Worm (Caenorhabditis elegans) whole organism, L1 larva: ENCODE measurements around the gene R10E9.4.

ENCODE experiments used
- C16A3.4 ChIP-seq: fragments of 150-350 bp; optimal IDR thresholded peaks from 2 replicates; lab custom pipeline; 2014; ENCODE audit warnings: missing biosample characterization, missing genetic modification characterization
- C34B4.2 ChIP-seq: sonication (generic microtip); optimal IDR thresholded peaks from 2 replicates; lab custom pipeline; 2017; ENCODE audit warnings: mild to moderate bottlenecking, missing genetic modification characterization, missing compliant biosample characterization
- Y116A8C.19 ChIP-seq: sonication (generic microtip); optimal IDR thresholded peaks from 2 replicates; lab custom pipeline; 2016; ENCODE audit warnings: missing compliant biosample characterization, missing genetic modification characterization, borderline replicate concordance
- aha-1 ChIP-seq: fragments of 150-350 bp; optimal IDR thresholded peaks from 2 replicates; lab custom pipeline; 2014; ENCODE audit warnings: missing biosample characterization, missing genetic modification characterization
- alr-1 ChIP-seq: fragments of 200-800 bp; sonication (Bioruptor generic); optimal IDR thresholded peaks from 2 replicates; lab custom pipeline; 2018; ENCODE audit warnings: borderline replicate concordance, mild to moderate bottlenecking, missing genetic modification characterization, missing compliant biosample characterization
- blmp-1 ChIP-seq: fragments of 150-350 bp; optimal IDR thresholded peaks from 2 replicates; lab custom pipeline; 2014; ENCODE audit warnings: missing biosample characterization, missing genetic modification characterization
- ceh-63 ChIP-seq: fragments of 200-800 bp; sonication (Bioruptor generic); optimal IDR thresholded peaks from 2 replicates; lab custom pipeline; 2018; ENCODE audit warnings: mild to moderate bottlenecking, missing genetic modification characterization, missing compliant biosample characterization
- ceh-90 ChIP-seq: sonication (generic microtip); optimal IDR thresholded peaks from 2 replicates; lab custom pipeline; 2016; ENCODE audit warnings: missing genetic modification characterization, missing compliant biosample characterization
- dpl-1 ChIP-seq, 3 experiments: fragments of 150-350 bp in 2 of 3; sonication (generic microtip) in 1 of 3; optimal IDR thresholded peaks; 2 replicates each; lab custom pipeline; 2014 to 2017; ENCODE audit warnings: missing biosample characterization in 3 of 3, missing genetic modification characterization in 3 of 3, missing genetic modification reagents in 3 of 3
- dsc-1 ChIP-seq: sonication (generic microtip); optimal IDR thresholded peaks from 2 replicates; lab custom pipeline; 2016; ENCODE audit warnings: mild to moderate bottlenecking, missing genetic modification characterization, missing compliant biosample characterization
- efl-1 ChIP-seq, 4 experiments: fragments of 150-350 bp; optimal IDR thresholded peaks in 3 of 4; peaks in 1 of 4; 1 replicate in 1 of 4; 2 replicates in 3 of 4; lab custom pipeline; 2014; ENCODE audit warnings: missing biosample characterization in 2 of 4, missing genetic modification characterization in 2 of 4, missing genetic modification reagents in 2 of 4
- egl-13 ChIP-seq: sonication (generic microtip); optimal IDR thresholded peaks from 2 replicates; lab custom pipeline; 2016; ENCODE audit warnings: missing genotype, missing genetic modification reagents, missing genetic modification characterization, missing compliant biosample characterization
- egl-27 ChIP-seq, 2 experiments: fragments of 150-350 bp in 1 of 2; sonication (generic microtip); optimal IDR thresholded peaks; 3 replicates each; lab custom pipeline; 2017 to 2018; ENCODE audit warnings: missing biosample characterization in 2 of 2, missing genetic modification characterization in 2 of 2, missing genetic modification reagents in 2 of 2
- elt-2 ChIP-seq: sonication (generic microtip); optimal IDR thresholded peaks from 2 replicates; lab custom pipeline; 2016; ENCODE audit warnings: missing genetic modification characterization, mild to moderate bottlenecking, inconsistent platforms, missing compliant biosample characterization, missing genetic modification reagents
- elt-3 ChIP-seq, 6 experiments: fragments of 150-350 bp in 1 of 6; sonication (generic microtip); optimal IDR thresholded peaks; 2 replicates each; lab custom pipeline; 2017 to 2018; ENCODE audit warnings: missing biosample characterization in 6 of 6, missing genetic modification characterization in 6 of 6, inconsistent platforms in 1 of 6
- fkh-10 ChIP-seq: sonication (generic microtip); optimal IDR thresholded peaks from 2 replicates; lab custom pipeline; 2017; ENCODE audit warnings: missing biosample characterization, missing genetic modification reagents, missing genetic modification characterization
- fos-1 ChIP-seq: fragments of 150-350 bp; optimal IDR thresholded peaks from 2 replicates; lab custom pipeline; 2014; ENCODE audit warnings: missing biosample characterization, missing genetic modification characterization
- grh-1 ChIP-seq: fragments of 200-800 bp; sonication (Bioruptor generic); IDR thresholded peaks from 2 replicates; pipeline ENCODE4 v1.3.6; 2022; ENCODE audit warnings: missing genetic modification reagents, missing genetic modification characterization, missing compliant biosample characterization
- hlh-17 ChIP-seq: fragments of 200-800 bp; sonication (Bioruptor generic); optimal IDR thresholded peaks from 2 replicates; lab custom pipeline; 2018; ENCODE audit warnings: missing genetic modification characterization, mild to moderate bottlenecking, missing compliant biosample characterization, moderate library complexity, borderline replicate concordance
- hlh-4 ChIP-seq: sonication (generic microtip); optimal IDR thresholded peaks from 2 replicates; lab custom pipeline; 2016; ENCODE audit warnings: mild to moderate bottlenecking, missing genetic modification characterization, missing compliant biosample characterization
- hpl-2 ChIP-seq: fragments of 150-350 bp; optimal IDR thresholded peaks from 2 replicates; lab custom pipeline; 2014; ENCODE audit warnings: missing biosample characterization, missing genetic modification reagents, missing genetic modification characterization
- irx-1 ChIP-seq: sonication (generic microtip); optimal IDR thresholded peaks from 2 replicates; lab custom pipeline; 2016; ENCODE audit warnings: missing genetic modification characterization, missing compliant biosample characterization
- isw-1 ChIP-seq: fragments of 200-800 bp; sonication (Bioruptor generic); IDR thresholded peaks from 2 replicates; pipeline ENCODE4 v1.3.6; 2022; ENCODE audit warnings: missing genetic modification characterization, missing compliant biosample characterization
- jun-1 ChIP-seq: fragments of 150-350 bp; optimal IDR thresholded peaks from 2 replicates; lab custom pipeline; 2014; ENCODE audit warnings: missing biosample characterization, missing genetic modification reagents, missing genetic modification characterization
- lin-14 ChIP-seq: fragments of 200-800 bp; sonication (Bioruptor generic); optimal IDR thresholded peaks from 2 replicates; lab custom pipeline; 2018; ENCODE audit warnings: mild to moderate bottlenecking, missing genetic modification characterization, moderate library complexity, missing compliant biosample characterization
- lin-35 ChIP-seq, 2 experiments: fragments of 150-350 bp; optimal IDR thresholded peaks; 2 replicates each; lab custom pipeline; 2014; ENCODE audit warnings: missing biosample characterization in 2 of 2, missing genetic modification characterization in 2 of 2, missing genetic modification reagents in 2 of 2
- mdl-1 ChIP-seq, 2 experiments: fragments of 150-350 bp; optimal IDR thresholded peaks; 2 replicates each; lab custom pipeline; 2014 to 2017; ENCODE audit warnings: missing biosample characterization in 2 of 2, missing genetic modification characterization in 2 of 2, inconsistent platforms in 1 of 2
- mep-1 ChIP-seq: fragments of 150-350 bp; optimal IDR thresholded peaks from 2 replicates; lab custom pipeline; 2014; ENCODE audit warnings: missing biosample characterization, missing genetic modification characterization
- nhr-11 ChIP-seq: fragments of 150-350 bp; optimal IDR thresholded peaks from 2 replicates; lab custom pipeline; 2014; ENCODE audit warnings: missing biosample characterization, missing genetic modification characterization
- nhr-12 ChIP-seq: sonication (generic microtip); optimal IDR thresholded peaks from 2 replicates; lab custom pipeline; 2017; ENCODE audit warnings: missing biosample characterization, missing genetic modification characterization
- nhr-20 ChIP-seq: sonication (generic microtip); optimal IDR thresholded peaks from 2 replicates; lab custom pipeline; 2016; ENCODE audit warnings: mild to moderate bottlenecking, missing genetic modification characterization, missing compliant biosample characterization
- nhr-237 ChIP-seq: fragments of 150-350 bp; optimal IDR thresholded peaks from 2 replicates; lab custom pipeline; 2014; ENCODE audit warnings: missing biosample characterization, missing genetic modification characterization
- nhr-71 ChIP-seq: sonication (generic microtip); optimal IDR thresholded peaks from 2 replicates; lab custom pipeline; 2016; ENCODE audit warnings: mild to moderate bottlenecking, missing genetic modification characterization, moderate library complexity, missing compliant biosample characterization
- nhr-76 ChIP-seq: sonication (generic microtip); optimal IDR thresholded peaks from 2 replicates; lab custom pipeline; 2017; ENCODE audit warnings: missing biosample characterization, missing genetic modification characterization
- nhr-85 ChIP-seq: sonication (generic microtip); peaks from one replicate; lab custom pipeline; 2016; ENCODE audit warnings: missing genetic modification characterization, inconsistent platforms, missing compliant biosample characterization
- nhr-90 ChIP-seq: sonication (generic microtip); optimal IDR thresholded peaks from 2 replicates; lab custom pipeline; 2016; ENCODE audit warnings: mild to moderate bottlenecking, missing genetic modification characterization, missing compliant biosample characterization; ENCODE audit not compliant: poor library complexity
- pag-3 ChIP-seq: sonication (generic microtip); optimal IDR thresholded peaks from 2 replicates; lab custom pipeline; 2017; ENCODE audit warnings: missing genetic modification characterization, mild to moderate bottlenecking, missing compliant biosample characterization, antibody characterized with exemption, borderline replicate concordance; ENCODE audit not compliant: insufficient read depth
- pax-3 ChIP-seq: fragments of 200-800 bp; sonication (Bioruptor generic); optimal IDR thresholded peaks from 2 replicates; lab custom pipeline; 2018; ENCODE audit warnings: mild to moderate bottlenecking, missing genetic modification characterization, moderate library complexity, missing compliant biosample characterization
- pqm-1 ChIP-seq: sonication (generic microtip); optimal IDR thresholded peaks from 3 replicates; lab custom pipeline; 2017; ENCODE audit warnings: missing biosample characterization, missing genetic modification characterization
- rnt-1 ChIP-seq: sonication (generic microtip); optimal IDR thresholded peaks from 2 replicates; lab custom pipeline; 2016; ENCODE audit warnings: mild to moderate bottlenecking, missing genetic modification characterization, moderate library complexity, missing compliant biosample characterization
- skn-1 ChIP-seq: fragments of 150-350 bp; optimal IDR thresholded peaks from 2 replicates; lab custom pipeline; 2014; ENCODE audit warnings: missing biosample characterization, missing genetic modification characterization
- snu-23 ChIP-seq: sonication (generic microtip); optimal IDR thresholded peaks from 2 replicates; lab custom pipeline; 2016; ENCODE audit warnings: missing genetic modification characterization, missing compliant biosample characterization
- sptf-1 ChIP-seq: fragments of 150-350 bp; optimal IDR thresholded peaks from 2 replicates; lab custom pipeline; 2014; ENCODE audit warnings: missing biosample characterization, missing genetic modification characterization
- tbx-2 ChIP-seq: sonication (generic microtip); optimal IDR thresholded peaks from 2 replicates; lab custom pipeline; 2016; ENCODE audit warnings: missing genetic modification characterization, missing compliant biosample characterization
- tlp-1 ChIP-seq: fragments of 150-350 bp; optimal IDR thresholded peaks from 2 replicates; lab custom pipeline; 2014; ENCODE audit warnings: missing biosample characterization, missing genetic modification characterization
- unc-130 ChIP-seq: fragments of 150-350 bp; optimal IDR thresholded peaks from 2 replicates; lab custom pipeline; 2017; ENCODE audit warnings: missing biosample characterization, missing genetic modification characterization, inconsistent platforms
- unc-30 ChIP-seq: sonication (generic microtip); optimal IDR thresholded peaks from 2 replicates; lab custom pipeline; 2017; ENCODE audit warnings: missing biosample characterization, missing genetic modification characterization
- zag-1 ChIP-seq: fragments of 150-350 bp; optimal IDR thresholded peaks from 2 replicates; lab custom pipeline; 2014; ENCODE audit warnings: missing biosample characterization, missing genetic modification characterization
- zip-4 ChIP-seq: fragments of 200-800 bp; sonication (Bioruptor generic); optimal IDR thresholded peaks from 2 replicates; lab custom pipeline; 2018; ENCODE audit warnings: mild to moderate bottlenecking, missing genetic modification characterization, moderate library complexity, missing compliant biosample characterization
- ztf-4 ChIP-seq: fragments of 150-350 bp; optimal IDR thresholded peaks from 2 replicates; lab custom pipeline; 2014; ENCODE audit warnings: missing biosample characterization, missing genetic modification characterization

Gene R10E9.4

ce11 chrIII:3979980-3980631 lies 7.5 kb upstream of the R10E9.4 start (continued):
- TF ChIP-seq mep-1 (tag; lab: Kevin White, UChicago), result peak; percentile 68

- TF ChIP-seq efl-1 (optimal IDR thresholded peaks at IDR 0.05; lab: Kevin White, UChicago) (no peak), efl-1 (GFP tag; optimal IDR thresholded peaks at IDR 0.05 in 1 of 2; lab: Kevin White, UChicago) (peak in 1 of 2 experiments; percentile 53), alr-1 (tag; lab: Kevin White, UChicago) (no peak), nhr-20 (tag; lab: Kevin White, UChicago) (peak; percentile 10), lin-14 (GFP tag; lab: Kevin White, UChicago) (peak; percentile 80), nhr-71 (tag; lab: Kevin White, UChicago) (peak; percentile 2), ztf-4 (tag; lab: Kevin White, UChicago) (no peak), ceh-90 (tag; lab: Kevin White, UChicago) (no peak), fos-1 (tag; lab: Kevin White, UChicago) (no peak), jun-1 (tag; lab: Kevin White, UChicago) (no peak), hpl-2 (GFP tag; lab: Kevin White, UChicago) (no peak), egl-27 (tag; optimal IDR thresholded peaks at IDR 0.05; lab: Kevin White, UChicago) (no peak), pag-3 (tag; lab: Kevin White, UChicago) (no peak), elt-3 (tag; optimal IDR thresholded peaks at IDR 0.05; lab: Kevin White, UChicago) (no peak), zip-4 (no peak), C34B4.2 (tag; lab: Kevin White, UChicago) (no peak), ceh-63 (GFP tag; lab: Kevin White, UChicago) (no peak), hlh-17 (GFP tag; lab: Kevin White, UChicago) (no peak), lin-35 (GFP tag; optimal IDR thresholded peaks at IDR 0.05; lab: Kevin White, UChicago) (peak in 1 of 2 experiments; percentile 9), egl-13 (no peak), unc-130 (no peak), C16A3.4 (tag; lab: Kevin White, UChicago) (no peak), rnt-1 (tag; lab: Kevin White, UChicago) (no peak), mdl-1 (tag; optimal IDR thresholded peaks at IDR 0.05; lab: Kevin White, UChicago) (no peak), snu-23 (GFP tag; lab: Kevin White, UChicago) (no peak), nhr-90 (tag; lab: Kevin White, UChicago) (no peak), nhr-76 (tag; lab: Kevin White, UChicago) (no peak), unc-30 (tag; lab: Kevin White, UChicago) (no peak), sptf-1 (tag; lab: Kevin White, UChicago) (no peak), pqm-1 (no peak), pax-3 (tag; lab: Kevin White, UChicago) (no peak), grh-1 (GFP tag; lab: Robert Waterston, UW) (no peak), nhr-237 (tag; lab: Kevin White, UChicago) (no peak), nhr-12 (tag; lab: Kevin White, UChicago) (no peak), isw-1 (GFP tag; lab: Robert Waterston, UW) (no peak), hlh-4 (tag; lab: Kevin White, UChicago) (no peak), blmp-1 (tag; lab: Kevin White, UChicago) (peak; percentile 37), tbx-2 (tag; lab: Kevin White, UChicago) (no peak), dsc-1 (tag; lab: Kevin White, UChicago) (no peak), irx-1 (tag; lab: Kevin White, UChicago) (no peak), skn-1 (tag; lab: Kevin White, UChicago) (no peak), zag-1 (tag; lab: Kevin White, UChicago) (no peak), nhr-85 (tag; lab: Kevin White, UChicago) (no peak), fkh-10 (GFP tag; lab: Kevin White, UChicago) (no peak), nhr-11 (no peak), elt-2 (tag; lab: Kevin White, UChicago) (no peak), Y116A8C.19 (no peak), aha-1 (tag; lab: Kevin White, UChicago) (no peak), tlp-1 (no peak), dpl-1 (GFP tag; optimal IDR thresholded peaks at IDR 0.05; lab: Kevin White, UChicago) (no peak)
These were observed 5.9 kb upstream of the R10E9.4 start for ce11 chrIII:3978438-3978837.
